Worm (Caenorhabditis elegans) whole organism, L3 larva: Measurements from ENCODE around the gene mrpl-48.

Experiments
- daf-12 ChIP-seq: fragments of 150-350 bp; optimal IDR thresholded peaks from 2 replicates; lab custom pipeline; 2014; ENCODE audit warnings: missing biosample characterization, missing genetic modification reagents, missing genetic modification characterization
- fos-1 ChIP-seq: fragments of 150-350 bp; optimal IDR thresholded peaks from 2 replicates; lab custom pipeline; 2014; ENCODE audit warnings: missing biosample characterization, missing genetic modification characterization
- mdl-1 ChIP-seq: fragments of 150-350 bp; optimal IDR thresholded peaks from 2 replicates; lab custom pipeline; 2014; ENCODE audit warnings: missing biosample characterization, missing genetic modification characterization
- nhr-25 ChIP-seq: sonication (generic microtip); optimal IDR thresholded peaks from 2 replicates; lab custom pipeline; 2017; ENCODE audit warnings: missing biosample characterization, missing genetic modification characterization
- nhr-76 ChIP-seq: fragments of 150-350 bp; sonication (generic microtip); optimal IDR thresholded peaks from 5 replicates; lab custom pipeline; 2014; ENCODE audit warnings: missing biosample characterization, missing genetic modification characterization
- snpc-4 ChIP-seq: fragments of 150-350 bp; optimal IDR thresholded peaks from 2 replicates; lab custom pipeline; 2014; ENCODE audit warnings: missing biosample characterization, missing genetic modification characterization
- zag-1 ChIP-seq: fragments of 150-350 bp; optimal IDR thresholded peaks from 2 replicates; lab custom pipeline; 2014; ENCODE audit warnings: missing biosample characterization, missing genetic modification characterization

- TF ChIP-seq daf-12: no peak
- TF ChIP-seq snpc-4 (tag; lab: Kevin White, UChicago): no peak
- TF ChIP-seq fos-1 (tag; lab: Kevin White, UChicago): no peak
- no peak for TF ChIP-seq zag-1 (tag; lab: Kevin White, UChicago)
- TF ChIP-seq nhr-25 (tag; lab: Kevin White, UChicago): no peak
- TF ChIP-seq nhr-76 (tag; lab: Kevin White, UChicago): no peak
- no peak for TF ChIP-seq mdl-1
Observed at ce11 chrV:5584833-5585232, 8.7 kb upstream of the mrpl-48 start, which contains the start of gene CD4.11.
